Worm (Caenorhabditis elegans): ENCODE results near the gene Y6E2A.7.

ce11 chrV:15741851-15742250 lies 22.2 kb downstream of the Y6E2A.7 start, which contains the start of gene str-18:
- TF ChIP-seq ceh-24 (tag; optimal IDR thresholded peaks at IDR 0.05) (no peak), pha-4 (tag; optimal IDR thresholded peaks at IDR 0.05) (no peak), dve-1 (tag; optimal IDR thresholded peaks at IDR 0.05) (no peak)

All from whole organism, late embryonic.